Worm (Caenorhabditis elegans) whole organism, mixed stage, embryonic: Measurements from ENCODE around the gene F53F8.5.

Experiments used
- M03D4.4 ChIP-seq: sonication (generic microtip); optimal IDR thresholded peaks from 2 replicates; lab custom pipeline; 2017; ENCODE audit warnings: mild to moderate bottlenecking, missing genetic modification characterization, missing compliant biosample characterization
- ceh-39 ChIP-seq: fragments of 150-350 bp; optimal IDR thresholded peaks from 2 replicates; lab custom pipeline; 2014; ENCODE audit warnings: missing biosample characterization, missing genetic modification characterization
- ces-1 ChIP-seq: fragments of 150-350 bp; optimal IDR thresholded peaks from 2 replicates; lab custom pipeline; 2014; ENCODE audit warnings: missing biosample characterization, missing genetic modification reagents, missing genetic modification characterization
- drap-1 ChIP-seq: fragments of 200-800 bp; sonication (Bioruptor generic); optimal IDR thresholded peaks from 3 replicates; lab custom pipeline; 2018; ENCODE audit warnings: mild to moderate bottlenecking, missing genetic modification characterization, missing compliant biosample characterization
- elt-3 ChIP-seq: fragments of 150-350 bp; optimal IDR thresholded peaks from 2 replicates; lab custom pipeline; 2014; ENCODE audit warnings: missing biosample characterization, missing genetic modification characterization
- hlh-1 ChIP-seq: fragments of 150-350 bp; optimal IDR thresholded peaks from 2 replicates; lab custom pipeline; 2014; ENCODE audit warnings: missing biosample characterization, missing genetic modification reagents, missing genetic modification characterization
- lin-32 ChIP-seq: fragments of 200-800 bp; sonication (Bioruptor generic); optimal IDR thresholded peaks from 2 replicates; lab custom pipeline; 2018; ENCODE audit warnings: mild to moderate bottlenecking, missing genetic modification characterization, missing compliant biosample characterization
- lsy-2 ChIP-seq: fragments of 150-350 bp; optimal IDR thresholded peaks from 2 replicates; lab custom pipeline; 2014; ENCODE audit warnings: missing biosample characterization, missing genetic modification characterization
- nhr-237 ChIP-seq: fragments of 150-350 bp; optimal IDR thresholded peaks from 2 replicates; lab custom pipeline; 2014; ENCODE audit warnings: missing biosample characterization, missing genetic modification characterization
- nhr-76 ChIP-seq: sonication (generic microtip); optimal IDR thresholded peaks from 2 replicates; lab custom pipeline; 2017; ENCODE audit warnings: missing biosample characterization, missing genetic modification characterization
- pha-4 ChIP-seq: fragments of 150-350 bp; optimal IDR thresholded peaks from 2 replicates; lab custom pipeline; 2018; ENCODE audit warnings: missing biosample characterization, missing genetic modification reagents, missing genetic modification characterization
- snpc-4 ChIP-seq: fragments of 150-350 bp; optimal IDR thresholded peaks from 2 replicates; lab custom pipeline; 2014; ENCODE audit warnings: missing biosample characterization, missing genetic modification characterization
- unc-62 ChIP-seq: fragments of 150-350 bp; optimal IDR thresholded peaks from 2 replicates; lab custom pipeline; 2014; ENCODE audit warnings: missing biosample characterization, missing genetic modification reagents, missing genetic modification characterization

DNA sequence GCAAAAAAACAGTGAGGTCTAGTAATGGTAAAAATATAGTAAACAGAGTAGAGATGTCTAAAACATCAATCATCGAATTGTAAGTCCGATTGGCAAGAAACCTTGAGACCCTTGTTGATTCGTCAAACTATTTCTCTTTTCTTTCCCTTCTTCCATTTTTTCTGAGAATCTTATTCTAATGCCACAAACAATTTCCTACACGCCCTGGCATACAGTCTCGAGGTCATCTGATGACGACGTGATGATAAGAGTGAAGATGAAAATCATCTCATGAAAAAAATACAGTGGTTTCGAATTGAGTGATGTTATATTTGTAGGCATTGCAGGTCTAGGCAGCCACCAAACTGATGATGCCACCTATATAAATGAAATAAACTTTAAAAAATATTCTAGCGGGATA, 10.9 kb downstream of the F53F8.5 start:
- TF ChIP-seq nhr-237 (tag; lab: Kevin White, UChicago) (no peak), nhr-76 (tag; lab: Kevin White, UChicago) (no peak), drap-1 (no peak), pha-4 (tag; lab: Kevin White, UChicago) (no peak), unc-62 (GFP tag; lab: Kevin White, UChicago) (no peak), ces-1 (no peak), lsy-2 (tag; lab: Kevin White, UChicago) (no peak), ceh-39 (tag; lab: Kevin White, UChicago) (no peak), lin-32 (no peak), M03D4.4 (no peak), hlh-1 (tag; lab: Kevin White, UChicago) (no peak), elt-3 (tag; lab: Kevin White, UChicago) (no peak), snpc-4 (no peak)
